Fruit fly (Drosophila melanogaster) whole organism, embryonic: ENCODE data around the gene RapGAP1.
A peak's percentile ranks its signal among the peaks of the same experiment; 100 is the strongest.

Experiments used
- ATbp ChIP-seq: fragments of 200-800 bp; sonication (Bioruptor generic); optimal IDR thresholded peaks from 2 replicates; lab custom pipeline; 2017; ENCODE audit warnings: missing biosample characterization, mild to moderate bottlenecking, missing genetic modification characterization, missing genetic modification reagents
- CG10565 ChIP-seq: fragments of 200-800 bp; sonication (Bioruptor generic); optimal IDR thresholded peaks from 3 replicates; lab custom pipeline; 2016; ENCODE audit warnings: missing biosample characterization, mild to moderate bottlenecking, missing genetic modification characterization
- CG10654 ChIP-seq: fragments of 200-800 bp; sonication (Bioruptor generic); optimal IDR thresholded peaks from 2 replicates; lab custom pipeline; 2016; ENCODE audit warnings: missing biosample characterization, missing genetic modification characterization
- CG12299 ChIP-seq: fragments of 200-800 bp; sonication (Bioruptor generic); optimal IDR thresholded peaks from 2 replicates; lab custom pipeline; 2018; ENCODE audit warnings: missing biosample characterization, mild to moderate bottlenecking, missing genetic modification characterization
- CG13287 ChIP-seq: fragments of 200-800 bp; sonication (Bioruptor generic); IDR thresholded peaks from 2 replicates; pipeline ENCODE4 v1.3.6; 2022; ENCODE audit warnings: missing biosample characterization, missing genetic modification characterization; ENCODE audit not compliant: partially characterized antibody
- CG14441 ChIP-seq: fragments of 200-800 bp; sonication (Bioruptor generic); IDR thresholded peaks from 2 replicates; pipeline ENCODE4 v1.3.6; 2022; ENCODE audit warnings: missing biosample characterization, missing genetic modification characterization
- CG14667 ChIP-seq: fragments of 200-800 bp; sonication (Bioruptor generic); IDR thresholded peaks from 2 replicates; pipeline ENCODE4 v1.3.6; 2022; ENCODE audit warnings: missing biosample characterization, missing genetic modification characterization
- CG17328 ChIP-seq: fragments of 200-800 bp; sonication (Bioruptor generic); IDR thresholded peaks from 2 replicates; pipeline ENCODE4 v1.3.6; 2022; ENCODE audit warnings: missing biosample characterization, missing genetic modification characterization
- CG18476 ChIP-seq: fragments of 200-800 bp; sonication (Bioruptor generic); optimal IDR thresholded peaks from 2 replicates; lab custom pipeline; 2016; ENCODE audit warnings: missing biosample characterization, mild to moderate bottlenecking, missing genetic modification characterization
- CG2875 ChIP-seq: fragments of 200-800 bp; sonication (Bioruptor generic); optimal IDR thresholded peaks from 2 replicates; lab custom pipeline; 2017; ENCODE audit warnings: missing biosample characterization, mild to moderate bottlenecking, missing genetic modification characterization, missing genetic modification reagents
- CG33557 ChIP-seq: fragments of 200-800 bp; sonication (Bioruptor generic); optimal IDR thresholded peaks from 2 replicates; lab custom pipeline; 2019; ENCODE audit warnings: missing biosample characterization, mild to moderate bottlenecking, missing genetic modification characterization, moderate library complexity
- CG4404 ChIP-seq: fragments of 200-800 bp; sonication (Bioruptor generic); IDR thresholded peaks from 2 replicates; pipeline ENCODE4 v1.3.6; 2022; ENCODE audit warnings: missing biosample characterization, missing genetic modification characterization
- CG4424 ChIP-seq: fragments of 200-800 bp; sonication (Bioruptor generic); optimal IDR thresholded peaks from 3 replicates; lab custom pipeline; 2016; ENCODE audit warnings: missing biosample characterization, missing genetic modification characterization
- CG4854 ChIP-seq: fragments of 200-800 bp; sonication (Bioruptor generic); optimal IDR thresholded peaks from 2 replicates; lab custom pipeline; 2016; ENCODE audit warnings: missing biosample characterization, missing genetic modification characterization, inconsistent platforms
- CG6254 ChIP-seq: fragments of 200-800 bp; sonication (Bioruptor generic); optimal IDR thresholded peaks from 3 replicates; lab custom pipeline; 2017; ENCODE audit warnings: mild to moderate bottlenecking, missing biosample characterization, missing genetic modification reagents, missing genetic modification characterization
- CG6683 ChIP-seq: fragments of 200-800 bp; sonication (Bioruptor generic); optimal IDR thresholded peaks from 2 replicates; lab custom pipeline; 2017; ENCODE audit warnings: missing biosample characterization, mild to moderate bottlenecking, missing genetic modification characterization, missing genetic modification reagents
- CG6765 ChIP-seq: fragments of 200-800 bp; sonication (Bioruptor generic); optimal IDR thresholded peaks from 3 replicates; lab custom pipeline; 2017; ENCODE audit warnings: missing biosample characterization, mild to moderate bottlenecking, missing genetic modification characterization
- CG7963 ChIP-seq: fragments of 200-800 bp; sonication (Bioruptor generic); IDR thresholded peaks from 3 replicates; pipeline ENCODE4 v1.3.6; 2022; ENCODE audit warnings: missing biosample characterization, missing genetic modification characterization; ENCODE audit not compliant: partially characterized antibody
- CG8281 ChIP-seq: fragments of 200-800 bp; sonication (Bioruptor generic); optimal IDR thresholded peaks from 2 replicates; lab custom pipeline; 2018; ENCODE audit warnings: missing biosample characterization, mild to moderate bottlenecking, missing genetic modification characterization, moderate library complexity
- CG9437 ChIP-seq: fragments of 200-800 bp; sonication (Bioruptor generic); optimal IDR thresholded peaks from 2 replicates; lab custom pipeline; 2018; ENCODE audit warnings: missing biosample characterization, mild to moderate bottlenecking, missing genetic modification characterization
- CG9817 ChIP-seq: fragments of 200-800 bp; sonication (Bioruptor generic); optimal IDR thresholded peaks from 2 replicates; lab custom pipeline; 2018; ENCODE audit warnings: missing biosample characterization, mild to moderate bottlenecking, missing genetic modification characterization, moderate library complexity
- D19B ChIP-seq: fragments of 200-800 bp; sonication (Bioruptor generic); optimal IDR thresholded peaks from 2 replicates; lab custom pipeline; 2017; ENCODE audit warnings: missing biosample characterization, mild to moderate bottlenecking, missing genetic modification characterization
- Dip3 ChIP-seq: fragments of 200-800 bp; sonication (Bioruptor generic); optimal IDR thresholded peaks from 3 replicates; lab custom pipeline; 2016; ENCODE audit warnings: missing biosample characterization, missing genetic modification characterization
- E2f1 ChIP-seq: fragments of 200-800 bp; sonication (Bioruptor generic); IDR thresholded peaks from 2 replicates; pipeline ENCODE4 v1.3.6; 2022; ENCODE audit warnings: missing biosample characterization, missing genetic modification characterization
- Eip74EF ChIP-seq, 2 experiments: fragments of 200-800 bp in 1 of 2; fragments of >200 bp in 1 of 2; sonication (Bioruptor generic) in 1 of 2; optimal IDR thresholded peaks; 2 replicates each; lab custom pipeline; 2017 to 2019; ENCODE audit warnings: missing biosample characterization in 2 of 2, missing genetic modification characterization in 2 of 2, mild to moderate bottlenecking in 1 of 2, moderate library complexity in 1 of 2
- Ets65A ChIP-seq: fragments of 200-800 bp; sonication (Bioruptor generic); peaks from one replicate; lab custom pipeline; 2016; ENCODE audit warnings: missing biosample characterization, missing genetic modification characterization
- Fer1 ChIP-seq: fragments of 200-800 bp; sonication (Bioruptor generic); optimal IDR thresholded peaks from 2 replicates; lab custom pipeline; 2017; ENCODE audit warnings: missing biosample characterization, mild to moderate bottlenecking, missing genetic modification characterization
- HHEX ChIP-seq: fragments of 200-800 bp; sonication (Bioruptor generic); optimal IDR thresholded peaks from 3 replicates; lab custom pipeline; 2017; ENCODE audit warnings: missing biosample characterization, mild to moderate bottlenecking, missing genetic modification characterization, missing genetic modification reagents
- HLH4C ChIP-seq: fragments of 200-800 bp; sonication (Bioruptor generic); IDR thresholded peaks from 3 replicates; pipeline ENCODE4 v1.3.6; 2022; ENCODE audit warnings: missing biosample characterization, missing genetic modification characterization; ENCODE audit not compliant: partially characterized antibody
- MESR4 ChIP-seq: fragments of 200-800 bp; sonication (Bioruptor generic); optimal IDR thresholded peaks from 2 replicates; lab custom pipeline; 2018; ENCODE audit warnings: missing biosample characterization, mild to moderate bottlenecking, missing genetic modification characterization, moderate library complexity
- Neu2 ChIP-seq: fragments of 200-800 bp; sonication (Bioruptor generic); optimal IDR thresholded peaks from 3 replicates; lab custom pipeline; 2016; ENCODE audit warnings: missing biosample characterization, missing genetic modification characterization, borderline replicate concordance
- Nf-YB ChIP-seq: fragments of 200-800 bp; sonication (Bioruptor generic); optimal IDR thresholded peaks from 3 replicates; lab custom pipeline; 2019; ENCODE audit warnings: missing biosample characterization, mild to moderate bottlenecking, missing genetic modification characterization, moderate library complexity
- bsh ChIP-seq, 2 experiments: fragments of 200-800 bp; sonication (Bioruptor generic); optimal IDR thresholded peaks; 2 replicates each; lab custom pipeline; 2017 to 2018; ENCODE audit warnings: mild to moderate bottlenecking in 2 of 2, missing biosample characterization in 2 of 2, missing genetic modification characterization in 2 of 2, moderate library complexity in 1 of 2
- chif ChIP-seq, 2 experiments: fragments of 200-800 bp; sonication (Bioruptor generic); optimal IDR thresholded peaks; 3 replicates each; lab custom pipeline; 2016; ENCODE audit warnings: missing biosample characterization in 2 of 2, missing genetic modification characterization in 2 of 2
- danr ChIP-seq: fragments of 200-800 bp; sonication (Bioruptor generic); IDR thresholded peaks from 2 replicates; pipeline ENCODE4 v1.3.6; 2022; ENCODE audit warnings: missing biosample characterization, missing genetic modification characterization
- esg ChIP-seq: fragments of 200-800 bp; sonication (Bioruptor generic); conservative IDR thresholded peaks from 2 replicates; pipeline ENCODE4 v1.3.6; 2022; ENCODE audit warnings: missing biosample characterization, missing genetic modification characterization
- kni ChIP-seq: fragments of 200-800 bp; sonication (Bioruptor generic); optimal IDR thresholded peaks from 3 replicates; lab custom pipeline; 2017; ENCODE audit warnings: mild to moderate bottlenecking, missing biosample characterization, missing genetic modification reagents, missing genetic modification characterization
- lmd ChIP-seq: fragments of 200-800 bp; sonication (Bioruptor generic); IDR thresholded peaks from 2 replicates; pipeline ENCODE4 v1.3.6; 2022; ENCODE audit warnings: missing biosample characterization, missing genetic modification characterization
- luna ChIP-seq: fragments of 200-800 bp; sonication (Bioruptor generic); optimal IDR thresholded peaks from 2 replicates; lab custom pipeline; 2016; ENCODE audit warnings: missing biosample characterization, missing genetic modification characterization
- nom ChIP-seq: fragments of 200-800 bp; sonication (Bioruptor generic); optimal IDR thresholded peaks from 2 replicates; lab custom pipeline; 2017; ENCODE audit warnings: missing biosample characterization, missing genetic modification characterization, mild to moderate bottlenecking, moderate library complexity, missing genetic modification reagents
- oc ChIP-seq: fragments of 200-800 bp; sonication (Bioruptor generic); optimal IDR thresholded peaks from 2 replicates; lab custom pipeline; 2018; ENCODE audit warnings: missing biosample characterization, mild to moderate bottlenecking, missing genetic modification characterization, moderate library complexity
- phol ChIP-seq: fragments of 200-800 bp; sonication (Bioruptor generic); optimal IDR thresholded peaks from 3 replicates; lab custom pipeline; 2018; ENCODE audit warnings: missing biosample characterization, mild to moderate bottlenecking, missing genetic modification characterization, moderate library complexity
- sc ChIP-seq, 3 experiments: fragments of >200 bp in 2 of 3; fragments of 200-800 bp in 1 of 3; sonication (Bioruptor generic) in 1 of 3; optimal IDR thresholded peaks; 2 replicates in 2 of 3; 3 replicates in 1 of 3; lab custom pipeline; 2017; ENCODE audit warnings: mild to moderate bottlenecking in 1 of 3, missing biosample characterization in 1 of 3, missing genetic modification characterization in 1 of 3, missing genetic modification reagents in 1 of 3
- sens ChIP-seq: fragments of 200-800 bp; sonication (Bioruptor generic); peaks from one replicate; lab custom pipeline; 2016; ENCODE audit warnings: missing biosample characterization, missing genetic modification characterization
- ttk ChIP-seq: fragments of 200-800 bp; sonication (Bioruptor generic); IDR thresholded peaks from 2 replicates; pipeline ENCODE4 v2.1.2; 2022; ENCODE audit warnings: missing biosample characterization, missing genetic modification characterization
- wor ChIP-seq: fragments of 200-800 bp; sonication (Bioruptor generic); IDR thresholded peaks from 2 replicates; pipeline ENCODE4 v1.3.6; 2022; ENCODE audit warnings: missing biosample characterization, missing genetic modification characterization

RapGAP1 gene

dm6 chr2L:7571667-7572502 is 6.9 kb downstream of the RapGAP1 start (continued):
- TF ChIP-seq bsh (GFP tag; optimal IDR thresholded peaks at IDR 0.05; lab: Kevin White, UChicago) (peak in 1 of 2 experiments; percentile 10), Neu2 (GFP tag; lab: Kevin White, UChicago) (no peak), CG10565 (GFP tag; lab: Kevin White, UChicago) (no peak), kni (GFP tag; lab: Kevin White, UChicago) (no peak), CG12299 (tag; lab: Kevin White, UChicago) (no peak), lmd (GFP tag; lab: Robert Waterston, UW) (no peak), MESR4 (no peak), CG6765 (peak; percentile 26), CG6254 (GFP tag; lab: Kevin White, UChicago) (no peak), CG9817 (no peak), esg (GFP tag; lab: Robert Waterston, UW) (no peak), CG18476 (GFP tag; lab: Kevin White, UChicago) (no peak), CG14667 (no peak), CG13287 (no peak), nom (GFP tag; lab: Kevin White, UChicago) (no peak), Nf-YB (GFP tag; lab: Kevin White, UChicago) (peak; percentile 29), HLH4C (no peak), CG14441 (GFP tag; lab: Robert Waterston, UW) (no peak; the same call in 1 of the 2 replicates), HHEX (GFP tag; lab: Kevin White, UChicago) (peak; percentile 22), CG4404 (GFP tag; lab: Robert Waterston, UW) (no peak), CG33557 (GFP tag; lab: Kevin White, UChicago) (no peak), Ets65A (no peak), ttk (GFP tag; lab: Robert Waterston, UW) (no peak), Fer1 (GFP tag; lab: Kevin White, UChicago) (peak; percentile 21), luna (no peak), CG8281 (tag; lab: Kevin White, UChicago) (no peak), CG9437 (GFP tag; lab: Kevin White, UChicago) (no peak), chif (GFP tag; optimal IDR thresholded peaks at IDR 0.05; lab: Kevin White, UChicago) (no peak)

dm6 chr2L:7570529-7570928 is 8.3 kb downstream of the RapGAP1 start:
- no peak for TF ChIP-seq CG7963 (GFP tag; lab: Robert Waterston, UW)
- peak; percentile 60 for TF ChIP-seq sens (GFP tag; lab: Kevin White, UChicago)

- TF ChIP-seq CG4424 (GFP tag; lab: Kevin White, UChicago) (peak; percentile 25), danr (GFP tag; lab: Robert Waterston, UW) (no peak), Dip3 (GFP tag; lab: Kevin White, UChicago) (no peak), Eip74EF (GFP tag; optimal IDR thresholded peaks at IDR 0.05; lab: Kevin White, UChicago) (peak in 1 of 2 experiments; percentile 14), E2f1 (GFP tag; lab: Robert Waterston, UW) (0 out of 2 replicates have a peak, but pooled peaks have one; percentile 14), CG4854 (GFP tag; lab: Kevin White, UChicago) (peak; percentile 18), oc (tag; lab: Kevin White, UChicago) (peak; percentile 11), D19B (GFP tag; lab: Kevin White, UChicago) (no peak), CG10654 (GFP tag; lab: Kevin White, UChicago) (peak; percentile 8), sc (optimal IDR thresholded peaks at IDR 0.05; lab: Kevin White, UChicago) (no peak), sc (GFP tag; optimal IDR thresholded peaks at IDR 0.05; lab: Kevin White, UChicago) (peak; percentile 22), ATbp (GFP tag; lab: Kevin White, UChicago) (peak; percentile 60), wor (GFP tag; lab: Robert Waterston, UW) (peak; percentile 57; the same call in 1 of the 2 replicates), CG2875 (GFP tag; lab: Kevin White, UChicago) (peak; percentile 29), phol (tag; lab: Kevin White, UChicago) (peak; percentile 54), CG6683 (no peak), CG17328 (GFP tag; lab: Robert Waterston, UW) (peak; percentile 45; the same call in 1 of the 2 replicates)
Observed at dm6 chr2L:7566627-7567026, 12.2 kb downstream of the RapGAP1 start.
